Worm (Caenorhabditis elegans) whole organism, mixed stage, embryonic: ENCODE measurements around the gene gex-3.

ENCODE experiments used
- ceh-43 ChIP-seq: fragments of 200-800 bp; sonication (Bioruptor generic); optimal IDR thresholded peaks from 2 replicates; lab custom pipeline; 2018; ENCODE audit warnings: mild to moderate bottlenecking, missing genetic modification characterization, moderate library complexity, missing compliant biosample characterization
- elt-3 ChIP-seq: fragments of 150-350 bp; optimal IDR thresholded peaks from 2 replicates; lab custom pipeline; 2014; ENCODE audit warnings: missing biosample characterization, missing genetic modification characterization
- lin-13 ChIP-seq: fragments of 150-350 bp; optimal IDR thresholded peaks from 2 replicates; lab custom pipeline; 2014; ENCODE audit warnings: missing biosample characterization, missing genetic modification characterization
- nhr-28 ChIP-seq: fragments of 150-350 bp; optimal IDR thresholded peaks from 2 replicates; lab custom pipeline; 2014; ENCODE audit warnings: missing biosample characterization, missing genetic modification characterization
- pha-4 ChIP-seq: fragments of 150-350 bp; optimal IDR thresholded peaks from 2 replicates; lab custom pipeline; 2018; ENCODE audit warnings: missing biosample characterization, missing genetic modification reagents, missing genetic modification characterization
- snpc-4 ChIP-seq: fragments of 150-350 bp; optimal IDR thresholded peaks from 2 replicates; lab custom pipeline; 2014; ENCODE audit warnings: missing biosample characterization, missing genetic modification characterization

ce11 chrIV:12399983-12400382, 4.2 kb upstream of the gex-3 start:
- TF ChIP-seq ceh-43 (GFP tag; lab: Kevin White, UChicago) (no peak), pha-4 (tag; lab: Kevin White, UChicago) (no peak), snpc-4 (no peak), lin-13 (no peak), elt-3 (no peak), nhr-28 (tag; lab: Kevin White, UChicago) (no peak)
